Fruit fly (Drosophila melanogaster): ENCODE results near the gene CG44428.
A peak's percentile ranks its signal among the peaks of the same experiment; 100 is the strongest.

The CG44428 gene

dm6 chrX:13530199-13530788, at the start of gene CG44428:
Gene CG44428 (minus strand): TSS chrX:13530249.
- no peak for TF ChIP-seq CG17801 (GFP tag; optimal IDR thresholded peaks at IDR 0.05; ENCODE audit: partially characterized antibody)

dm6 chrX:13579322-13579721, 49.3 kb upstream of the CG44428 start:
- no peak for TF ChIP-seq CG17801 (GFP tag; optimal IDR thresholded peaks at IDR 0.05; ENCODE audit: partially characterized antibody)

- peak; percentile 78 for TF ChIP-seq CG17801 (GFP tag; optimal IDR thresholded peaks at IDR 0.05; ENCODE audit: partially characterized antibody)
Measured at dm6 chrX:13572382-13572781, 42.3 kb upstream of the CG44428 start.

dm6 chrX:13570255-13570654, 40.2 kb upstream of the CG44428 start:
- TF ChIP-seq CG17801 (GFP tag; optimal IDR thresholded peaks at IDR 0.05; ENCODE audit: partially characterized antibody), result no peak

- TF ChIP-seq CG17801 (GFP tag; optimal IDR thresholded peaks at IDR 0.05; ENCODE audit: partially characterized antibody), result peak; percentile 6
Measured at dm6 chrX:13568841-13569240, 38.8 kb upstream of the CG44428 start.

- peak; percentile 44 for TF ChIP-seq CG17801 (GFP tag; optimal IDR thresholded peaks at IDR 0.05; ENCODE audit: partially characterized antibody)
Measured at dm6 chrX:13568127-13568526, 38.1 kb upstream of the CG44428 start.

dm6 chrX:13565490-13566156, 35.6 kb upstream of the CG44428 start:
- no peak for TF ChIP-seq CG17801 (GFP tag; optimal IDR thresholded peaks at IDR 0.05; ENCODE audit: partially characterized antibody)

- TF ChIP-seq CG17801 (GFP tag; optimal IDR thresholded peaks at IDR 0.05; ENCODE audit: partially characterized antibody), result peak; percentile 31
Measured at dm6 chrX:13563483-13564443, 33.7 kb upstream of the CG44428 start, which contains the start of the genes CG46311 and Tpst. Gene CG46311 (plus strand): TSS chrX:13563823. Gene Tpst (plus strand): TSS chrX:13563823.

dm6 chrX:13563042-13563441, 33.0 kb upstream of the CG44428 start:
- TF ChIP-seq CG17801 (GFP tag; optimal IDR thresholded peaks at IDR 0.05; ENCODE audit: partially characterized antibody), result no peak

dm6 chrX:13561371-13561770, 31.3 kb upstream of the CG44428 start, which contains the start of gene CG32633:
Gene CG32633 (plus strand): TSS chrX:13561671.
- no peak for TF ChIP-seq CG17801 (GFP tag; optimal IDR thresholded peaks at IDR 0.05; ENCODE audit: partially characterized antibody)

dm6 chrX:13556172-13556571, 26.1 kb upstream of the CG44428 start, which contains the start of gene CG32631:
Gene CG32631 (plus strand): TSS chrX:13556472.
- no peak for TF ChIP-seq CG17801 (GFP tag; optimal IDR thresholded peaks at IDR 0.05; ENCODE audit: partially characterized antibody)

- TF ChIP-seq CG17801 (GFP tag; optimal IDR thresholded peaks at IDR 0.05; ENCODE audit: partially characterized antibody), result no peak
Measured at dm6 chrX:13555700-13556099, 25.7 kb upstream of the CG44428 start, which contains the start of gene CG11816. Gene CG11816 (minus strand): TSS chrX:13555800.

- no peak for TF ChIP-seq CG17801 (GFP tag; optimal IDR thresholded peaks at IDR 0.05; ENCODE audit: partially characterized antibody)
Measured at dm6 chrX:13543343-13543742, 13.3 kb upstream of the CG44428 start, which contains the start of gene Cpr12A. Gene Cpr12A (plus strand): TSS chrX:13543643.

- no peak for TF ChIP-seq CG17801 (GFP tag; optimal IDR thresholded peaks at IDR 0.05; ENCODE audit: partially characterized antibody)
Measured at dm6 chrX:13542084-13542483, 12.0 kb upstream of the CG44428 start.

Measured in ovary, adult (tissue).